Fruit fly (Drosophila melanogaster) Kc167 (cell line): ENCODE measurements around the gene CG42526.

Experiments
- Myc ChIP-seq: fragments of >200 bp; optimal IDR thresholded peaks from 2 replicates; lab custom pipeline; 2017; ENCODE audit warnings: missing external identifiers
- Sin3A ChIP-seq: fragments of >200 bp; optimal IDR thresholded peaks from 2 replicates; lab custom pipeline; 2018; ENCODE audit warnings: missing external identifiers
- h ChIP-seq: fragments of >200 bp; optimal IDR thresholded peaks from 3 replicates; lab custom pipeline; 2018; ENCODE audit warnings: missing external identifiers
- insv ChIP-seq: fragments of >200 bp; optimal IDR thresholded peaks from 3 replicates; lab custom pipeline; 2018; ENCODE audit warnings: missing external identifiers
- psq ChIP-seq: fragments of >200 bp; optimal IDR thresholded peaks from 2 replicates; lab custom pipeline; 2017; ENCODE audit warnings: missing external identifiers
- ttk ChIP-seq: sonication (Bioruptor generic); optimal IDR thresholded peaks from 2 replicates; lab custom pipeline; 2017; ENCODE audit warnings: missing external identifiers

CG42526 gene

DNA sequence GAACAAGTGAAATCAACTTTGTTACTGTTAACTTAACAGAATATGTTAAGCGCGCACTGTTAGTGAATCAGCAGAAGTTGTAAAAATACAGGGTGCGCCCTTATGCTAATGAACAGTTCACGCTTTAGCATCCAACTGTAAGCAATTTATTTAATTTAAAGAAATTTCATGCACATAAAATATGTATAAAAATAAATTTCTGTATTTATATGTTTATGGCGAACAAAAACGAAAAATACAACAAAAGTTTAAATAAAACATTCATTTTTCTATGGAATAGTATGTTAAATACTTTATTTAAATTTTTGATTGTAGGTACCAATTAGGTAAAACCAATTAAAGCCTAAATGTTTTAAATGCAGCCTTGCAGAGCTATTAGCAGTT lies 10.7 kb downstream of the CG42526 start:
- TF ChIP-seq psq (lab: Kevin White, UChicago) = no peak
- no peak for TF ChIP-seq Myc (lab: Kevin White, UChicago)
- TF ChIP-seq insv (lab: Kevin White, UChicago) = no peak
- TF ChIP-seq Sin3A (lab: Kevin White, UChicago) = no peak
- no peak for TF ChIP-seq h (lab: Kevin White, UChicago)
- TF ChIP-seq ttk (lab: Kevin White, UChicago) = no peak

DNA sequence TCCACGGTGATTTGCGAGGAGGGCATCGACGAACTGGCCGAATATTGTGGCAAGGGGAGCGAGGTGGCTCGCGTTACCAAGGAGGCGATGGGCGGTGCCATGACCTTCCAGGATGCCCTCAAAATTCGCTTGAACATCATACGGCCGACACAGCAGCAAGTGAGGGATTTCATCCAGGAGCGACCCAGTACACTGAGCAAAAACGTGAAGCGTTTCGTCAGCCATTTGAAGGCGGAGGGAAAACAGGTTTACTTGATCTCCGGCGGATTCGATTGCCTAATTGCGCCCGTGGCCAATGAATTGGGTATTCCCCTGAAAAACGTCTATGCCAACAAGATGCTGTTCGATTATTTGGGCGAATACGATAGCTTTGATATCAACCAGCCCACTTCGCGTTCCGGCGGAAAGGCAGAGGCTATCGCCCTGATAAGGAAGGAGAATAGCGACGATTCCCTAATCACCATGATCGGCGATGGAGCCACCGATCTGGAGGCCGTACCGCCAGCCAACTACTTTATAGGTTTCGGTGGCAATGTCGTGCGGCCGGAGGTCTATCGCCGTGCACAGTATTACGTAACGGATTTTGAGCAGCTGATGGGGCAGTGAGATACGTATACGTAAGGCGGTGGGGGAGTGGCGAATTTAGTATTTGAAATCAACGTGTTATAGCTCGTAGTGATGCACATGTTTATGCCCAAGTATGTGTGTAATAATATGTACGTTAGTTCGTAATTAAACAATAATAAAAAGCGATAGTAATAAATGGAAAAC lies 11.3 kb downstream of the CG42526 start:
- TF ChIP-seq Myc (lab: Kevin White, UChicago) = no peak
- TF ChIP-seq insv (lab: Kevin White, UChicago) = no peak
- TF ChIP-seq ttk (lab: Kevin White, UChicago) = no peak
- TF ChIP-seq psq (lab: Kevin White, UChicago) = no peak
- no peak for TF ChIP-seq h (lab: Kevin White, UChicago)
- no peak for TF ChIP-seq Sin3A (lab: Kevin White, UChicago)

DNA sequence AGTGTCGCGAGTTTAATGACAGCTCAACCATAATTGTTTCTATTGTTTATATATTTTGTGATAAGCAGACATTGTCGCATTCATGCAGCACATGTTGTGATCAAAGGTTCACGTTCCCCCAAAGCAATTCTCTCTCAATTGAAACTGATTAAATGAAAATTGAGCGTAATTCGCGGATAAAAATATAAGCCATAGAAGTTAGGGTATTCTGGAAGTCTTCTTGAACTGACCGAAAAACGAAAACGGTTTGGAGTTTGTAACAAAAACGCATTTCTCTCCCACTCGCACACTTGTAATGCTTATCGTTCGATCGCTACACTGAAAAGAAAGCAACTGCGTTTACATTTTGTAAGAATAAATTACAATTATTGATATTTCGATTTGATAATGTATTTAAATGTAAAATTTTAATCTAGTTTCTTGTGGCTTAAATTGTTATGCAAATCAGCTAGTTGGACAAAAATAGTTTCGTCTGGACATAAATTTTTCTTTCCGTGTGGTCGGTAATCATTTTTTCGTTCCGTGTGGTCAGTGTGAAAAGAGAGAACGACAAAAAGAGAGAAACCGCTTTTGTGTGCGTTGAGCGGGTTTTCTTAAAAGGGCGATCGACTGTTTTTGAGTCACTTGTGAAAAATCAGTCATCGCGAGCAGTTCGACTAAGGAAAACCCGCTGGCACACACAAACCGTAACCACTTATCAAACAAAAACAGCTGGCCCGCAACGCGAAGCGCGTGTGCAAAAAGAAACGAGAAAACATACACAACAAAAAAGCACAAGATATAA lies 12.4 kb downstream of the CG42526 start, which contains the start of gene aay:
aay (plus strand) TSS at position 618 of the 784 bp plus-strand sequence.
- no peak for TF ChIP-seq Sin3A (lab: Kevin White, UChicago)

DNA sequence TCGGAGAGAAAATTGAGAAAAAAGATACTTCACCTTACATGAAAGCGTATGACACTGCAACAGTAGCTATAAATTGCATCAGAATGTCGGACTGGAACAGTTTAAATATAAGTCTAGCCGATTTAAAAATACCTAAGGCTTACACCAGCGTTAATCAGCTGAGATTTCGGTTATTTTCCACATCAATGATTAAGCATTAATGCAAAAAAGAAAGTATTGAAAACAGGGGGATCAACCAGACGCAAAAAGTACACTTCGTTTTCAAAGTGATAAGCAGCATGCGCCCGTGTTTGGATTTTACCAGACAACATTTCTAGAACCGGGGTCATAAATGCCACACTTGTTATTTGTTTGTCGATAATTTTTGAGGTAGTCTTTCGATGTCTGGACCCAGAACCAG lies 13.1 kb downstream of the CG42526 start:
- no peak for TF ChIP-seq psq (lab: Kevin White, UChicago)
- TF ChIP-seq Sin3A (lab: Kevin White, UChicago) = no peak
- no peak for TF ChIP-seq h (lab: Kevin White, UChicago)
- no peak for TF ChIP-seq insv (lab: Kevin White, UChicago)
- TF ChIP-seq ttk (lab: Kevin White, UChicago) = no peak
- TF ChIP-seq Myc (lab: Kevin White, UChicago) = no peak

DNA sequence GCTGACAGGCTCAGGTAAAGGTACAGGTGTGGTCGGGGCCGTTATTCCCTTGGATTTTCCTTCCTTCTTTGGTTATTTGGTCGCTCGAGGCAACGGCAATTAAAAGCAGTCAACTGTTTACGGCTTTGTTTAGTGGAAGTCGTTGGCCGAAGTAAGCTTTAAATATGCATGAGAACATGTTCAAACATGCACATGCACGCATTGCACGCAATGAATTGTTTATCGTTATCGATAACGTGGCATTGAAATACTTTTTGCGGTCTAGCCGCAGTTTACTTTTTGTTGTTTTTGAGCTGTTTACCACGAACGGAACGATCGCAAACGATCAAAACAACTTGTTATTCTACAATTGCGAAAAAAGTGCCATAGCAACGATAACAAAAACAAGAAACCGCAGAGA lies 13.6 kb downstream of the CG42526 start:
- TF ChIP-seq h (lab: Kevin White, UChicago) (no peak), ttk (lab: Kevin White, UChicago) (no peak), psq (lab: Kevin White, UChicago) (no peak), Sin3A (lab: Kevin White, UChicago) (no peak), Myc (lab: Kevin White, UChicago) (no peak), insv (lab: Kevin White, UChicago) (no peak)

DNA sequence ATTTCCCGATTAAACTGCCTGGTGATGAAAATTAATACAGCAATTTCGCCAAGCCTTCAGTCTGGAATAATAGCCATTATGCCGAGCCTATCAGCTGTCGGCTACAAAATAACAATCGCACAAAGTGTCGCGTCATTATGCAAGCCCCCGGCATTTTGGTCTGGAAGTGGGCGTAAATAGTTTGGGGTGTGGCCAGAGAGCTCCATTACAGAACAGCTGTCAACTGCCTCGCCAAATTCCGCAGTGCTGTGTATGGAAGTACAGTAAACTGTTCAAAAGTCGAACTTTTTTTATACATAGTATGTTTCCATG lies 14.4 kb downstream of the CG42526 start:
- TF ChIP-seq ttk (lab: Kevin White, UChicago) (no peak), Myc (lab: Kevin White, UChicago) (no peak), insv (lab: Kevin White, UChicago) (no peak), h (lab: Kevin White, UChicago) (no peak), psq (lab: Kevin White, UChicago) (no peak), Sin3A (lab: Kevin White, UChicago) (no peak)

DNA sequence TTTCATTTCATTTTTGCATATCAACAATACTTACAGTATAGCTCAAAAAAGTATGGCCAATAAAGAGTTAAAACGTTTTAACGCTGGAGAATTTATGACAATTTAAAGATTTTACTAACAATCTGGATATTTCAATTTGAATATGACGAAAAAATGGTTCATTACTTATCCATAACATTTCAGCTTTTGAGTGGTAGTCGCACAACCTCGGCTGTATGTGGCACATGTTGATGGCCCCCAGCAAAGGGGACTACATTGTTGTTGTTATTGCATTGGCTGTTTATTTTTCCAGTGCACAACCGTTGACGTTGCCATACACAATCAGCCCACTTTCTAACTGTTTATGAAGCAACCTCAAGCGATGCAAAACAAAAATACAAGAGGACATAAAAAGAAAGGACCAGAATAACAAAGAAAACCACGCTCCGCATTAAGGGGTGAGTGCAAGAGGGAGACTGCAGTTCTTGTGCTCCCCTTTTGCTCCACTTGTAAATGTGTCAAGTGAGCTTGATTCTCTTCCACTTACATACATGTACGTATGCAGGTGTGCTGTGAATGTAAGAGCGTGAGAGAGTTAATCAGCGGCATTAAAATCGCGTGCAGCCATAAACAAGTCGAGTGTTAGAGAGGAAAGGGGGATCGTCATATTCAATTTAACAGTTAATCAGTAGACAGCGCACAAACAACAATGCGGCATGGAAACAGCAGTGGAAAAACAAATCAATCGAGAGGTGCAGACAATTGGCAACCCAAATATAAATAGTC lies 15.0 kb downstream of the CG42526 start:
- TF ChIP-seq Sin3A (lab: Kevin White, UChicago) (no peak), psq (lab: Kevin White, UChicago) (no peak), Myc (lab: Kevin White, UChicago) (no peak), ttk (lab: Kevin White, UChicago) (no peak), h (lab: Kevin White, UChicago) (no peak), insv (lab: Kevin White, UChicago) (no peak)

DNA sequence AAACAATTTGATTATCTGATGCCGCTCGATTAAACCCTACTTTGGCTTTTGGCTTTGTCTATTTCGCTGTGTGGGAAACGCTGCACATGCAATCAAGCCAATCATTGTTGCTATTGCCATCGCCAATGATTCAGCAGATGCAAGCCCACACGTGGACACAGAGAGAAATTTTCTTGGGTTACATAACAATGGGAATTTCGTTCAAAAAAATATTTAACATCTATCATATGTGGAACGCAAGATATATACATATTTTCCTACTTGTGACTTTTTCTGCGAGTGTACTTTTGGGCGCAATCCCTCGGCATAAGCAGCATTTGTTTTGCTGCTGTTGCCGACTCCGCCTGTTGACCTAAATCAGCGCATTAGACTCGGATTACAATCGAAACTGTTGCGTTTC lies 15.9 kb downstream of the CG42526 start:
- TF ChIP-seq insv (lab: Kevin White, UChicago) (no peak), h (lab: Kevin White, UChicago) (no peak), psq (lab: Kevin White, UChicago) (no peak), Sin3A (lab: Kevin White, UChicago) (no peak), Myc (lab: Kevin White, UChicago) (no peak), ttk (lab: Kevin White, UChicago) (no peak)

DNA sequence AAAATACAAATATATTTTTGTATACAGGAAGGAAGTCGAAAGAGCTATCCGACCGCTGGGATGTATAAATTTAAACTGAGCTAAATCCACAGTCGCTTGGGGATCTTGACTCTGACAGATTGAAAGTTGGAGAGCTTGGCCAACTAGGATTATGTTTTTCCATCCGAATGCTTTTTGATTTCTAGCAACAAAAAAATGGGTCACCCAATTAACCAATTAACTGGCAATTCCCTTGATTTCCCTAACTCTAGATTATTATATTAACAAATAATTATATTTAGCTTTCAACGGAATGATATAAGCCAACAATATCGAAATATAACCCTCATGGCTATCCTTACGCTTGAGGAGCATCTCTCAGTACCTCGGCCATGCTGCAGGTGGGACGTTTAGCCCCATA lies 17.9 kb downstream of the CG42526 start, which contains the start of gene CG3982:
CG3982 (minus strand) TSS at position 101 of the 400 bp plus-strand sequence.
- TF ChIP-seq psq (lab: Kevin White, UChicago) (no peak), ttk (lab: Kevin White, UChicago) (no peak), insv (lab: Kevin White, UChicago) (no peak), Myc (lab: Kevin White, UChicago) (no peak)

DNA sequence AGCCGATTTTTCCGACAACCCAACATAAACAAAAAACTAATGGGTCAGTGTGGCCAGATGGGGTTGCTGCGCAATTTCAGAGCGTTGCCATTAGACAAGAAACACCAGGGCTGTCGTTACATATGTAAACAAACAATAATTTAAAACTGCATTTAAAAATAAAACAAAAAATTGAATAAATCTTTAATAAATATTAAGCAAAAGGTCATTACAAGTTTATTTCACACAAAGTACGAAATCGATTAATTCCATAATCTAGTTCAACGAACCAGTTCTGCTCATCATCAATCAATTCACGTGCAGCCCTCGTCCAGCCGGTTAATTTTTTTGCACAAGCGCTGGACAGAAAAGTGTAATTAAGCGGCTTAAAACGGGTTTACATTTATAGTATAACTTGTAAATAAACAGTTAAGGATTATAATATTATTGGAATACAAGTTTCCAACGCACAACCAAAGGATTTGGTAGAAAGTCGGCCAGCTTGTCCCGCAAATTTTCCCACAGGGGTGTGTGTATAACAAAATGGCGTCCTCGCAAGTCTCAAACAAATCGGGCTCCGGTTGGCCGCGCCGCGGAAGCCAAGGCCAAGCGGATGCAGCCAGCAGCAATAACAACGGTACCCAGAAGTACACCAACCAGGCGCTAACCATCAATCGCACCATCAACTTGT lies 24.3 kb downstream of the CG42526 start, which contains the start of the genes CG4022 and Cpsf5:
CG4022 (minus strand) TSS at position 79 of the 670 bp plus-strand sequence.
Cpsf5 (plus strand) TSS at position 285 of the 670 bp plus-strand sequence.
- TF ChIP-seq Myc (lab: Kevin White, UChicago) (no peak), ttk (lab: Kevin White, UChicago) (no peak), h (lab: Kevin White, UChicago) (no peak), insv (lab: Kevin White, UChicago) (no peak), Sin3A (lab: Kevin White, UChicago) (no peak), psq (lab: Kevin White, UChicago) (no peak)
